Worm (Caenorhabditis elegans) whole organism, L3 larva: ENCODE measurements around the gene glct-6.
A peak's percentile ranks its signal among the peaks of the same experiment; 100 is the strongest.

Experiments used
- R02D3.7 ChIP-seq: fragments of 150-350 bp; optimal IDR thresholded peaks from 2 replicates; lab custom pipeline; 2014; ENCODE audit warnings: missing biosample characterization, missing genetic modification characterization
- ZK546.5 ChIP-seq: sonication (generic microtip); optimal IDR thresholded peaks from 2 replicates; lab custom pipeline; 2017; ENCODE audit warnings: missing biosample characterization, missing genetic modification characterization
- aly-2 ChIP-seq: fragments of 150-350 bp; optimal IDR thresholded peaks from 2 replicates; lab custom pipeline; 2014; ENCODE audit warnings: missing biosample characterization, missing genetic modification characterization
- ama-1 ChIP-seq: fragments of 150-350 bp; optimal IDR thresholded peaks from 2 replicates; lab custom pipeline; 2018
- ceh-16 ChIP-seq: sonication (generic microtip); optimal IDR thresholded peaks from 2 replicates; lab custom pipeline; 2017; ENCODE audit warnings: missing biosample characterization, missing genetic modification characterization
- ceh-28 ChIP-seq: fragments of 150-350 bp; optimal IDR thresholded peaks from 2 replicates; lab custom pipeline; 2014; ENCODE audit warnings: missing biosample characterization, missing genetic modification reagents, missing genetic modification characterization
- ceh-9 ChIP-seq: sonication (generic microtip); optimal IDR thresholded peaks from 2 replicates; lab custom pipeline; 2018; ENCODE audit warnings: missing biosample characterization, missing genetic modification characterization
- daf-12 ChIP-seq: fragments of 150-350 bp; optimal IDR thresholded peaks from 2 replicates; lab custom pipeline; 2014; ENCODE audit warnings: missing biosample characterization, missing genetic modification reagents, missing genetic modification characterization
- egl-27 ChIP-seq: sonication (generic microtip); optimal IDR thresholded peaks from 4 replicates; lab custom pipeline; 2017; ENCODE audit warnings: missing biosample characterization, missing genetic modification reagents, missing genetic modification characterization
- egl-5 ChIP-seq: fragments of 150-350 bp; optimal IDR thresholded peaks from 2 replicates; lab custom pipeline; 2017; ENCODE audit warnings: missing biosample characterization, missing genetic modification reagents, missing genetic modification characterization, inconsistent platforms
- elt-1 ChIP-seq: fragments of 150-350 bp; optimal IDR thresholded peaks from 2 replicates; lab custom pipeline; 2014; ENCODE audit warnings: missing biosample characterization, missing genetic modification characterization
- elt-2 ChIP-seq: sonication (generic microtip); optimal IDR thresholded peaks from 2 replicates; lab custom pipeline; 2016; ENCODE audit warnings: missing genetic modification reagents, mild to moderate bottlenecking, missing genetic modification characterization, missing compliant biosample characterization
- elt-3 ChIP-seq, 3 experiments: fragments of 150-350 bp in 1 of 3; sonication (generic microtip) in 2 of 3; optimal IDR thresholded peaks; 2 replicates in 2 of 3; 4 replicates in 1 of 3; lab custom pipeline; 2014 to 2017; ENCODE audit warnings: missing biosample characterization in 3 of 3, missing genetic modification characterization in 3 of 3
- eor-1 ChIP-seq, 2 experiments: fragments of 150-350 bp; optimal IDR thresholded peaks; 2 replicates each; lab custom pipeline; 2014 to 2018; ENCODE audit warnings: missing biosample characterization in 2 of 2, missing genetic modification characterization in 2 of 2
- fkh-10 ChIP-seq: sonication (generic microtip); optimal IDR thresholded peaks from 2 replicates; lab custom pipeline; 2017; ENCODE audit warnings: missing biosample characterization, missing genetic modification reagents, missing genetic modification characterization
- fos-1 ChIP-seq: fragments of 150-350 bp; optimal IDR thresholded peaks from 2 replicates; lab custom pipeline; 2014; ENCODE audit warnings: missing biosample characterization, missing genetic modification characterization
- jun-1 ChIP-seq: fragments of 150-350 bp; optimal IDR thresholded peaks from 2 replicates; lab custom pipeline; 2014; ENCODE audit warnings: missing biosample characterization, missing genetic modification reagents, missing genetic modification characterization
- lin-15B ChIP-seq: fragments of 150-350 bp; optimal IDR thresholded peaks from 2 replicates; lab custom pipeline; 2014; ENCODE audit warnings: missing biosample characterization, missing genetic modification characterization
- lin-39 ChIP-seq: fragments of 150-350 bp; optimal IDR thresholded peaks from 2 replicates; lab custom pipeline; 2018; ENCODE audit warnings: missing biosample characterization, missing genetic modification reagents, missing genetic modification characterization
- lsy-12 ChIP-seq: sonication (generic microtip); optimal IDR thresholded peaks from 2 replicates; lab custom pipeline; 2016; ENCODE audit warnings: mild to moderate bottlenecking, missing genetic modification characterization, missing compliant biosample characterization
- mml-1 ChIP-seq: fragments of 150-350 bp; sonication (generic microtip); optimal IDR thresholded peaks from 3 replicates; lab custom pipeline; 2014; ENCODE audit warnings: missing biosample characterization, missing genetic modification characterization
- nfya-1 ChIP-seq: sonication (generic microtip); optimal IDR thresholded peaks from 2 replicates; lab custom pipeline; 2017; ENCODE audit warnings: missing genetic modification characterization, mild to moderate bottlenecking, missing compliant biosample characterization, antibody characterized with exemption, moderate library complexity; ENCODE audit not compliant: insufficient read depth
- nhr-11 ChIP-seq: fragments of 150-350 bp; optimal IDR thresholded peaks from 2 replicates; lab custom pipeline; 2014; ENCODE audit warnings: missing biosample characterization, missing genetic modification characterization
- nhr-23 ChIP-seq: fragments of 150-350 bp; optimal IDR thresholded peaks from 2 replicates; lab custom pipeline; 2014; ENCODE audit warnings: missing biosample characterization, missing genetic modification reagents, missing genetic modification characterization
- nhr-237 ChIP-seq: fragments of 150-350 bp; optimal IDR thresholded peaks from 2 replicates; lab custom pipeline; 2014; ENCODE audit warnings: missing biosample characterization, missing genetic modification characterization
- nhr-25 ChIP-seq: sonication (generic microtip); optimal IDR thresholded peaks from 2 replicates; lab custom pipeline; 2017; ENCODE audit warnings: missing biosample characterization, missing genetic modification characterization
- nhr-28 ChIP-seq: fragments of 150-350 bp; optimal IDR thresholded peaks from 2 replicates; lab custom pipeline; 2014; ENCODE audit warnings: missing biosample characterization, missing genetic modification characterization
- nhr-43 ChIP-seq: sonication (generic microtip); optimal IDR thresholded peaks from 2 replicates; lab custom pipeline; 2016; ENCODE audit warnings: mild to moderate bottlenecking, missing genetic modification characterization, missing compliant biosample characterization; ENCODE audit not compliant: poor library complexity, severe bottlenecking
- nhr-67 ChIP-seq: fragments of 150-350 bp; optimal IDR thresholded peaks from 2 replicates; lab custom pipeline; 2014; ENCODE audit warnings: missing biosample characterization, missing genetic modification characterization
- nhr-76 ChIP-seq: fragments of 150-350 bp; sonication (generic microtip); optimal IDR thresholded peaks from 5 replicates; lab custom pipeline; 2014; ENCODE audit warnings: missing biosample characterization, missing genetic modification characterization
- nhr-77 ChIP-seq: fragments of 150-350 bp; optimal IDR thresholded peaks from 2 replicates; lab custom pipeline; 2014; ENCODE audit warnings: missing biosample characterization, missing genetic modification characterization
- pha-4 ChIP-seq: fragments of 150-350 bp; optimal IDR thresholded peaks from 2 replicates; lab custom pipeline; 2014; ENCODE audit warnings: missing biosample characterization, missing genetic modification reagents, missing genetic modification characterization
- pqm-1 ChIP-seq: fragments of 150-350 bp; optimal IDR thresholded peaks from 2 replicates; lab custom pipeline; 2017; ENCODE audit warnings: missing biosample characterization, missing genetic modification characterization, inconsistent platforms
- sea-2 ChIP-seq: fragments of 150-350 bp; sonication (generic microtip); optimal IDR thresholded peaks from 4 replicates; lab custom pipeline; 2014; ENCODE audit warnings: missing biosample characterization, missing genetic modification reagents, missing genetic modification characterization
- skn-1 ChIP-seq: fragments of 150-350 bp; optimal IDR thresholded peaks from 2 replicates; lab custom pipeline; 2014; ENCODE audit warnings: missing biosample characterization, missing genetic modification characterization
- snpc-4 ChIP-seq: fragments of 150-350 bp; optimal IDR thresholded peaks from 2 replicates; lab custom pipeline; 2014; ENCODE audit warnings: missing biosample characterization, missing genetic modification characterization
- tbx-2 ChIP-seq: sonication (generic microtip); optimal IDR thresholded peaks from 2 replicates; lab custom pipeline; 2016; ENCODE audit warnings: mild to moderate bottlenecking, missing genetic modification characterization, missing compliant biosample characterization
- unc-39 ChIP-seq: sonication (generic microtip); optimal IDR thresholded peaks from 4 replicates; lab custom pipeline; 2017; ENCODE audit warnings: missing biosample characterization, missing genetic modification characterization
- unc-62 ChIP-seq: fragments of 150-350 bp; sonication (generic microtip); optimal IDR thresholded peaks from 4 replicates; lab custom pipeline; 2014; ENCODE audit warnings: missing biosample characterization, missing genetic modification reagents, missing genetic modification characterization
- zag-1 ChIP-seq: fragments of 150-350 bp; optimal IDR thresholded peaks from 2 replicates; lab custom pipeline; 2014; ENCODE audit warnings: missing biosample characterization, missing genetic modification characterization
- ztf-11 ChIP-seq: fragments of 150-350 bp; optimal IDR thresholded peaks from 2 replicates; lab custom pipeline; 2014; ENCODE audit warnings: missing biosample characterization, missing genetic modification characterization
- ztf-4 ChIP-seq: fragments of 150-350 bp; optimal IDR thresholded peaks from 2 replicates; lab custom pipeline; 2014; ENCODE audit warnings: missing biosample characterization, missing genetic modification characterization

glct-6 gene

DNA sequence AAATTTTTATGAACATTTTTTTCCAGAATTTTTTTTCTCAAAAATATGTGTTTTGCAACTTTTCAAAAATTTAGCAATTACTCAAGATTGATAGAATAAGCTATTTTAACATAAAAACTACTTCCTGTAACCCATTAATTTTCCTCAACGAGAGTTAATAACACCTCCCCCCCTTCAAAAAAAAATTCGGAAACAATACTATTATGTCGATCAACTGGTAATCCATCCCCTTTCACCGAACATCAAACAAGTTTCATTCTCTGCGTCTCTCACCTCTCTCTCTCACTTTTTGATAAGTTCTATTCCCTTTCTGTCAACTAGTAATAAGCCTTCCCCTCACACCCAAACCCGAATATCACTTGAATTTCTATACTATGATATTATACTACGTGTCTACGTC is at the start of gene glct-6:
TSS of gene glct-6 (plus strand) at position 301 of the 400 bp plus-strand sequence.
- no peak for TF ChIP-seq nhr-28
- TF ChIP-seq nfya-1 (tag; lab: Kevin White, UChicago): no peak
- no peak for TF ChIP-seq jun-1 (tag; lab: Kevin White, UChicago)
- TF ChIP-seq ztf-4 (tag; lab: Kevin White, UChicago): no peak
- no peak for TF ChIP-seq lin-15B (tag; lab: Kevin White, UChicago)
- TF ChIP-seq egl-5: no peak
- TF ChIP-seq ceh-16 (tag; lab: Kevin White, UChicago): no peak
- TF ChIP-seq tbx-2 (tag; lab: Kevin White, UChicago): no peak
- no peak for TF ChIP-seq nhr-76 (tag; lab: Kevin White, UChicago)
- no peak for TF ChIP-seq mml-1 (tag; lab: Kevin White, UChicago)
- no peak for TF ChIP-seq nhr-77 (tag; lab: Kevin White, UChicago)
- no peak for TF ChIP-seq nhr-25
- no peak for TF ChIP-seq pqm-1 (tag; lab: Kevin White, UChicago)

DNA sequence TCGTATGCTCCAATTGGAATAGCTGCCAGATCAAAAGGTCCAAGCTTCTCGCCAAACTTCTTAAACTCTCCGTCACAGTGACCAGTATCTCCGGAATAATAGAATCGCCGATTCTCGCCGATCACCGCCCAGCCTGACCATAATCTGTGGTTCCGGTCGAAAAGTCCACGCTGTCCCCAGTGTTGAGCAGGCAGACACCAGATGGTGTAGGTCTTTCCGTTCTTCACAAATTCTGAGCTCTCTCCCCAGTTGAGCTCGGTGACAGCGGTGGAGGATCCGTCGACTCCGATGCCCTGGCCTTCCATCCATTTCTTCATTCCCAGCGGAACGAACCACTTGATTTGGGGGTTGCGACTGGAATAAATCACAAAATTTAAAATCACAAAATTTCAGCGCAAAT is 47.8 kb upstream of the glct-6 start:
- TF ChIP-seq egl-27 (tag; lab: Kevin White, UChicago): no peak
- TF ChIP-seq, all 47 proteins: peak for 0

DNA sequence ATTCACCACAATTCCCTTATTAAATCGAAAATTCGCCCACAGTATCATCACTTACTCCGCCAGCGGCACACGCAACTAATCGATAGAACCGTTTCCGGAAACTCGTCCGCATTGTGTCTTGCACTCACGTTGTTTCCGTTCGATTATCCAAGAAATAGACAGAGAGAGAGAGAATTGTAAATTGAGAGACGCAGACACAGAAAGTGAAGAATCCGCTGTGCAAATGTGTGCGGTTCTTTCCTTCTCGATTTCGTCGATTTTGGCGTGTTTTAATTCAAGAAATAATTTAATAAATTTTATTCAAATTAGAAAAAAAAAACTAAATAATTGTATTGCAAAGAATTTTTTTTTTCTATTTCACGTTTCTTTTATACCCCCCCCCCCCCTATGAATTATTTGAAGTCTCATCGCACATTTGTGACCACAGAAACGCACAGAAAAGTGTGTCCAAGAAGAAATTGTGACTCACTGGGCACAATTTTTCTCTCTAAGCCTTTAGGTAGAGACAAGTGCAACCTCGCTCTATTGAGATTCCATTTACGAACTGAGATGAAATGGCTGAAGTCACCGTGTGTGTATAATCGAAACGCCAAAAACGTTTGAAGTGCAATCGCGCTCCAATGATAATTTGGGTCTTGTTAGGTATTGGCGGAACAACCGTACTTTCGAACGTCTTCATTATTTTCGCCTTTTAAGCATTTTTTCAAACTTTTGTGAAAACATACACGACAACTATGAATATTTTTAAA is 45.2 kb upstream of the glct-6 start, which contains the start of gene nape-2:
TSS of gene nape-2 (minus strand) at position 271 of the 749 bp plus-strand sequence.
- TF ChIP-seq nhr-11 (tag; lab: Kevin White, UChicago) (no peak), aly-2 (tag; lab: Kevin White, UChicago) (no peak), lin-15B (tag; lab: Kevin White, UChicago) (peak; percentile 23), elt-3 (tag; optimal IDR thresholded peaks at IDR 0.05; lab: Kevin White, UChicago) (no peak), elt-1 (tag; lab: Kevin White, UChicago) (no peak), snpc-4 (no peak), pha-4 (tag; lab: Kevin White, UChicago) (peak; percentile 31), lin-39 (tag; lab: Kevin White, UChicago) (peak; percentile 33), ztf-11 (tag; lab: Kevin White, UChicago) (no peak), egl-5 (no peak), ZK546.5 (tag; lab: Kevin White, UChicago) (no peak)

DNA sequence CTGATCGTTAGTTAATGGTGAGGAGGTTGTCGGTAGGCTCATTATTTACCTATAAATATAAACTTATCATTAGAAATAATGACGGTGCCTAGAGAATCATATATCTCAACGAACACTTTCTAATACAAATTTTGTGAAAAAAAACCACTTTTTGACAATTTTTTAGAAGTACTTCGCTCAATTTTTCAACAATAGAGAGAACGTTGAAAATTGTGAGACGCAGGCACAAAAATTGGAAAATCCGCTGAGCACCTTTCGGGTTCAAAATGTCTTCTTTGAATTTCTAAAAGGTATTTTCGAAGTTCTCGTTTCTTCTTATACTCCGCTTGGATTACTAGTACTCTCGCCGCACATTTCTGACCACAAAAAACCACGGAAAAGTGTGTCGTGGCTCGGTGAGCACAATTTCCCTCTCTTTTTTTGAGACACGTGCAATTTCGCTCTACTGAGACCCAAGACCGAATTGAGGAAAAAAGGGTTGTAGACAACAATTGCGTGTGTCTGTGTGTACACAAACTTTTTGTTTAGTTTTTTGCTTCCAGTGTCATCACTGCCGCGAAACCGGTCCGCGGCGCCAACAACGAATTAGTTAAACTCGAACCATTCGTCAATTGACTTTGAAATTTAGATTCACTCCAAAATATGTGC is 43.1 kb upstream of the glct-6 start, which contains the start of gene nape-1:
TSS of gene nape-1 (minus strand) at position 51 of the 648 bp plus-strand sequence.
- TF ChIP-seq tbx-2 (tag; lab: Kevin White, UChicago) (no peak), sea-2 (GFP tag; lab: Kevin White, UChicago) (no peak), fkh-10 (GFP tag; lab: Kevin White, UChicago) (no peak), nhr-76 (tag; lab: Kevin White, UChicago) (no peak), R02D3.7 (tag; lab: Kevin White, UChicago) (no peak), mml-1 (tag; lab: Kevin White, UChicago) (no peak), egl-5 (peak; percentile 41), elt-2 (tag; lab: Kevin White, UChicago) (peak; percentile 35), pqm-1 (tag; lab: Kevin White, UChicago) (peak; percentile 31), nhr-237 (tag; lab: Kevin White, UChicago) (no peak), eor-1 (tag; optimal IDR thresholded peaks at IDR 0.05; lab: Kevin White, UChicago) (no peak), zag-1 (no peak), nhr-67 (tag; lab: Kevin White, UChicago) (no peak), nhr-25 (no peak), elt-1 (tag; lab: Kevin White, UChicago) (no peak), nhr-77 (tag; lab: Kevin White, UChicago) (no peak), lin-15B (tag; lab: Kevin White, UChicago) (peak; percentile 59), daf-12 (tag; lab: Kevin White, UChicago) (no peak), aly-2 (tag; lab: Kevin White, UChicago) (no peak), nhr-43 (tag; lab: Kevin White, UChicago) (no peak), snpc-4 (no peak), ztf-4 (tag; lab: Kevin White, UChicago) (no peak), egl-27 (tag; lab: Kevin White, UChicago) (no peak), elt-3 (tag; optimal IDR thresholded peaks at IDR 0.05; lab: Kevin White, UChicago) (no peak), ama-1 (no peak), nfya-1 (tag; lab: Kevin White, UChicago) (peak; percentile 54), ceh-16 (tag; lab: Kevin White, UChicago) (no peak), unc-39 (tag; lab: Kevin White, UChicago) (no peak), ceh-9 (tag; lab: Kevin White, UChicago) (no peak), lin-39 (tag; lab: Kevin White, UChicago) (peak; percentile 46), nhr-23 (tag; lab: Kevin White, UChicago) (no peak), lsy-12 (tag; lab: Kevin White, UChicago) (no peak), ceh-28 (no peak), fos-1 (tag; lab: Kevin White, UChicago) (no peak), skn-1 (tag; lab: Kevin White, UChicago) (no peak), unc-62 (GFP tag; lab: Kevin White, UChicago) (no peak), ztf-11 (tag; lab: Kevin White, UChicago) (no peak), pha-4 (tag; lab: Kevin White, UChicago) (peak; percentile 99)
